Worm (Caenorhabditis elegans): ENCODE measurements around the gene Y19D2B.1.

ce11 chrII:10945446-10945845, 22.7 kb upstream of the Y19D2B.1 start:
- TF ChIP-seq med-1 (GFP tag; optimal IDR thresholded peaks at IDR 0.05; ENCODE audit: insufficient read depth) = no peak
- no peak for TF ChIP-seq flt-1 (GFP tag; IDR thresholded peaks at IDR 0.05)
- TF ChIP-seq T22C8.4 (GFP tag; IDR thresholded peaks at IDR 0.05) = no peak
- TF ChIP-seq ztf-29 (GFP tag; IDR thresholded peaks at IDR 0.05) = no peak

Data from whole organism, midembryonic.